Worm (Caenorhabditis elegans) whole organism, late embryonic: Measurements from ENCODE around the gene Y22F5A.11.

ENCODE experiments used
- C08G9.2 ChIP-seq: sonication (generic microtip); optimal IDR thresholded peaks from 2 replicates; lab custom pipeline; 2016; ENCODE audit warnings: mild to moderate bottlenecking, missing genetic modification characterization, moderate library complexity, missing compliant biosample characterization
- F13H6.1 ChIP-seq: sonication (generic microtip); optimal IDR thresholded peaks from 2 replicates; lab custom pipeline; 2016; ENCODE audit warnings: missing genetic modification characterization, missing compliant biosample characterization
- T23F11.4 ChIP-seq: fragments of 200-800 bp; sonication (Bioruptor generic); optimal IDR thresholded peaks from 2 replicates; lab custom pipeline; 2018; ENCODE audit warnings: mild to moderate bottlenecking, missing genetic modification characterization, missing compliant biosample characterization
- Y22D7AL.16 ChIP-seq: sonication (generic microtip); optimal IDR thresholded peaks from 2 replicates; lab custom pipeline; 2016; ENCODE audit warnings: missing genetic modification characterization, missing compliant biosample characterization
- ahr-1 ChIP-seq: sonication (generic microtip); optimal IDR thresholded peaks from 2 replicates; lab custom pipeline; 2016; ENCODE audit warnings: missing genetic modification characterization, missing compliant biosample characterization
- ceh-14 ChIP-seq: sonication (generic microtip); optimal IDR thresholded peaks from 2 replicates; lab custom pipeline; 2016; ENCODE audit warnings: missing genotype, missing genetic modification characterization, missing compliant biosample characterization
- ceh-18 ChIP-seq: sonication (generic microtip); optimal IDR thresholded peaks from 2 replicates; lab custom pipeline; 2016; ENCODE audit warnings: missing genetic modification characterization, missing compliant biosample characterization
- ceh-19 ChIP-seq: fragments of 200-800 bp; sonication (Bioruptor generic); optimal IDR thresholded peaks from 2 replicates; lab custom pipeline; 2018; ENCODE audit warnings: mild to moderate bottlenecking, missing genetic modification characterization, missing compliant biosample characterization
- ceh-2 ChIP-seq: sonication (generic microtip); optimal IDR thresholded peaks from 2 replicates; lab custom pipeline; 2016; ENCODE audit warnings: missing genotype, missing genetic modification characterization, missing compliant biosample characterization
- ceh-30 ChIP-seq: fragments of 150-350 bp; optimal IDR thresholded peaks from 2 replicates; lab custom pipeline; 2014; ENCODE audit warnings: missing biosample characterization, missing genetic modification characterization
- ceh-31 ChIP-seq: sonication (generic microtip); optimal IDR thresholded peaks from 2 replicates; lab custom pipeline; 2016; ENCODE audit warnings: missing genetic modification characterization, missing compliant biosample characterization
- che-1 ChIP-seq: sonication (generic microtip); optimal IDR thresholded peaks from 2 replicates; lab custom pipeline; 2016; ENCODE audit warnings: mild to moderate bottlenecking, missing genetic modification characterization, missing compliant biosample characterization
- dve-1 ChIP-seq: sonication (generic microtip); optimal IDR thresholded peaks from 2 replicates; lab custom pipeline; 2017; ENCODE audit warnings: antibody characterized with exemption, mild to moderate bottlenecking, missing genetic modification characterization, missing compliant biosample characterization
- elt-4 ChIP-seq: sonication (generic microtip); optimal IDR thresholded peaks from 2 replicates; lab custom pipeline; 2016; ENCODE audit warnings: missing genetic modification characterization, missing compliant biosample characterization
- ets-4 ChIP-seq: sonication (generic microtip); optimal IDR thresholded peaks from 2 replicates; lab custom pipeline; 2016; ENCODE audit warnings: missing genetic modification characterization, missing compliant biosample characterization
- eyg-1 ChIP-seq: sonication (generic microtip); optimal IDR thresholded peaks from 2 replicates; lab custom pipeline; 2016; ENCODE audit warnings: missing genotype, missing genetic modification characterization, missing compliant biosample characterization
- hlh-13 ChIP-seq: fragments of 200-800 bp; sonication (Bioruptor generic); optimal IDR thresholded peaks from 2 replicates; lab custom pipeline; 2018; ENCODE audit warnings: mild to moderate bottlenecking, missing genetic modification characterization, missing compliant biosample characterization
- hlh-15 ChIP-seq: sonication (generic microtip); optimal IDR thresholded peaks from 2 replicates; lab custom pipeline; 2016; ENCODE audit warnings: missing genetic modification characterization, missing compliant biosample characterization
- hlh-30 ChIP-seq: sonication (generic microtip); optimal IDR thresholded peaks from 2 replicates; lab custom pipeline; 2017; ENCODE audit warnings: antibody characterized with exemption, missing genetic modification characterization, missing compliant biosample characterization; ENCODE audit not compliant: insufficient read depth
- lim-6 ChIP-seq: sonication (generic microtip); optimal IDR thresholded peaks from 2 replicates; lab custom pipeline; 2016; ENCODE audit warnings: missing genetic modification characterization, missing compliant biosample characterization
- lin-11 ChIP-seq: fragments of 200-800 bp; sonication (Bioruptor generic); optimal IDR thresholded peaks from 2 replicates; lab custom pipeline; 2018; ENCODE audit warnings: mild to moderate bottlenecking, missing genetic modification characterization, missing compliant biosample characterization
- madf-2 ChIP-seq: sonication (generic microtip); optimal IDR thresholded peaks from 2 replicates; lab custom pipeline; 2017; ENCODE audit warnings: missing genetic modification characterization, missing compliant biosample characterization
- mec-3 ChIP-seq: sonication (generic microtip); optimal IDR thresholded peaks from 2 replicates; lab custom pipeline; 2016; ENCODE audit warnings: borderline replicate concordance, missing genetic modification characterization, missing compliant biosample characterization
- nhr-232 ChIP-seq: sonication (generic microtip); optimal IDR thresholded peaks from 2 replicates; lab custom pipeline; 2016; ENCODE audit warnings: missing genetic modification characterization, missing compliant biosample characterization
- npax-4 ChIP-seq: sonication (generic microtip); optimal IDR thresholded peaks from 2 replicates; lab custom pipeline; 2016; ENCODE audit warnings: missing genetic modification characterization, missing compliant biosample characterization
- pha-4 ChIP-seq: fragments of 150-350 bp; optimal IDR thresholded peaks from 2 replicates; lab custom pipeline; 2018; ENCODE audit warnings: missing biosample characterization, missing genetic modification reagents, missing genetic modification characterization
- rnt-1 ChIP-seq: sonication (generic microtip); optimal IDR thresholded peaks from 2 replicates; lab custom pipeline; 2016; ENCODE audit warnings: missing genetic modification characterization, missing compliant biosample characterization
- sdc-2 ChIP-seq: sonication (generic microtip); optimal IDR thresholded peaks from 2 replicates; lab custom pipeline; 2016; ENCODE audit warnings: missing genotype, missing genetic modification characterization, missing compliant biosample characterization
- sox-2 ChIP-seq: fragments of 200-800 bp; sonication (Bioruptor generic); IDR thresholded peaks from 2 replicates; pipeline ENCODE4 v1.3.6; 2022; ENCODE audit warnings: missing genetic modification reagents, missing genetic modification characterization, missing compliant biosample characterization
- syd-9 ChIP-seq: sonication (generic microtip); optimal IDR thresholded peaks from 2 replicates; lab custom pipeline; 2016; ENCODE audit warnings: mild to moderate bottlenecking, missing genetic modification characterization, moderate library complexity, missing compliant biosample characterization
- tbx-2 ChIP-seq: sonication (generic microtip); optimal IDR thresholded peaks from 2 replicates; lab custom pipeline; 2016; ENCODE audit warnings: missing genetic modification characterization, missing compliant biosample characterization
- tbx-7 ChIP-seq: sonication (generic microtip); optimal IDR thresholded peaks from 2 replicates; lab custom pipeline; 2016; ENCODE audit warnings: missing genotype, missing genetic modification characterization, missing compliant biosample characterization
- unc-42 ChIP-seq: sonication (generic microtip); optimal IDR thresholded peaks from 2 replicates; lab custom pipeline; 2016; ENCODE audit warnings: missing genotype, missing genetic modification characterization, missing compliant biosample characterization
- zip-5 ChIP-seq: sonication (generic microtip); optimal IDR thresholded peaks from 2 replicates; lab custom pipeline; 2016; ENCODE audit warnings: missing genetic modification characterization, missing compliant biosample characterization
- ztf-16 ChIP-seq: sonication (generic microtip); optimal IDR thresholded peaks from 2 replicates; lab custom pipeline; 2017; ENCODE audit warnings: missing genetic modification characterization, missing compliant biosample characterization

Gene Y22F5A.11

DNA sequence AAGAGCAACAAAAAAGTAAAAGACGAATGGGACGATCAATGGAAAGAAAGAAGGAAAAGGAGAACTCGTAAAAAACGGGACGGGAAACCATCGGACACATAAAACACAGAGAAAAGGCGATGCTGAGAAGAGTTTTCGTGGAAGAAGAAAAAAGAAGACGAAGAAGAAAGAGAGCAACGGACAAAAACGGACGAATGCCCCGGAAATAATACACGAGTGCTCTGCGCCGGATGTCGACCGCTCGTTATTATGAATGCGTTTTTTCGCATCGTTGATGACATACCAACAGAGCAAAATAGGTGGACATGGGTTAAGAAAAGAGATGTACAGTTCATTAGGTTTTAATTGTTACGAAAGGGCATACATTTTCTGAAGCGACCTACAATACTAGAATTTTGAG lies at the start of gene Y22F5A.11:
Y22F5A.11 (minus strand) TSS at position 28 of the 400 bp plus-strand sequence.
- no peak for TF ChIP-seq F13H6.1 (tag; lab: Kevin White, UChicago)
- TF ChIP-seq unc-42 (tag; lab: Kevin White, UChicago) = peak; percentile 0

ce11 chrV:10323537-10323936 lies 48.1 kb upstream of the Y22F5A.11 start:
- TF ChIP-seq ztf-16 = no peak

ce11 chrV:10320101-10320761 lies 44.8 kb upstream of the Y22F5A.11 start, which contains the start of the genes gna-1 and B0024.13:
gna-1 (minus strand) TSS chrV:10320151.
B0024.13 (plus strand) TSS chrV:10320711.
- TF ChIP-seq tbx-7 (tag; lab: Kevin White, UChicago) = peak; percentile 60
- no peak for TF ChIP-seq ceh-14
- TF ChIP-seq unc-42 (tag; lab: Kevin White, UChicago) = peak; percentile 54
- no peak for TF ChIP-seq ceh-19
- TF ChIP-seq madf-2 = no peak
- peak; percentile 22 for TF ChIP-seq ets-4 (tag; lab: Kevin White, UChicago)
- TF ChIP-seq zip-5 = peak; percentile 66
- TF ChIP-seq sox-2 = no peak
- TF ChIP-seq tbx-2 (tag; lab: Kevin White, UChicago) = peak; percentile 63
- no peak for TF ChIP-seq sdc-2 (tag; lab: Kevin White, UChicago)
- no peak for TF ChIP-seq mec-3 (tag; lab: Kevin White, UChicago)
- TF ChIP-seq rnt-1 (tag; lab: Kevin White, UChicago) = no peak
- TF ChIP-seq lim-6 (tag; lab: Kevin White, UChicago) = peak; percentile 2
- TF ChIP-seq hlh-13 = no peak
- no peak for TF ChIP-seq F13H6.1 (tag; lab: Kevin White, UChicago)
- TF ChIP-seq ceh-31 (tag; lab: Kevin White, UChicago) = peak; percentile 89
- no peak for TF ChIP-seq T23F11.4
- TF ChIP-seq hlh-15 (tag; lab: Kevin White, UChicago) = no peak
- TF ChIP-seq lin-11 = no peak
- peak; percentile 76 for TF ChIP-seq ceh-2 (tag; lab: Kevin White, UChicago)
- TF ChIP-seq ahr-1 (tag; lab: Kevin White, UChicago) = no peak
- TF ChIP-seq hlh-30 (tag; lab: Kevin White, UChicago) = no peak
- no peak for TF ChIP-seq ceh-30 (tag; lab: Kevin White, UChicago)
- no peak for TF ChIP-seq dve-1 (tag; lab: Kevin White, UChicago)
- TF ChIP-seq Y22D7AL.16 (tag; lab: Kevin White, UChicago) = no peak
- TF ChIP-seq npax-4 (tag; lab: Kevin White, UChicago) = no peak
- no peak for TF ChIP-seq nhr-232 (tag; lab: Kevin White, UChicago)
- peak; percentile 82 for TF ChIP-seq C08G9.2 (tag; lab: Kevin White, UChicago)
- no peak for TF ChIP-seq eyg-1 (tag; lab: Kevin White, UChicago)
- TF ChIP-seq ztf-16 = no peak
- no peak for TF ChIP-seq elt-4
- TF ChIP-seq che-1 (tag; lab: Kevin White, UChicago) = no peak
- no peak for TF ChIP-seq syd-9 (tag; lab: Kevin White, UChicago)
- TF ChIP-seq, all 69 proteins: peak for 9

DNA sequence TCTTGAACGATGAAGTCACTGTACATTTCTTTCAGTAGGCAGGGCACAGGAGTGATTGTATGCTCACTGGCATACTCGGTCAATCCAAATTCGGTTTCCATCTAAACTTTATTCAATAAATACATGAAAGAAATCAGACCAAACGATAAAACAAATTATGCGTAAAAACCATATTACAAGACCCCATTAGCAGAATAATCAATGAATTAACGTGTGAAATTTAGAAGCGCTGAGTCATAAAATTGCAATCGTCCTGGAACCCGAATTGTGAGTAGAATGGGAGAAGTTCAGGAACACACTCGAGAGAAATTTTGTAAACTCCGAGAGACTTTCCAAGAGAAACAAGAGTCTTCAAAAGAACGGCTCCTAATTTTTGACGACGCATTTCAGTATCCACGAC lies 44.0 kb upstream of the Y22F5A.11 start, which contains the start of gene B0024.11:
B0024.11 (minus strand) TSS at position 101 of the 400 bp plus-strand sequence.
- TF ChIP-seq F13H6.1 (tag; lab: Kevin White, UChicago) = no peak
- no peak for TF ChIP-seq ceh-18 (tag; lab: Kevin White, UChicago)
- TF ChIP-seq Y22D7AL.16 (tag; lab: Kevin White, UChicago) = no peak
- no peak for TF ChIP-seq syd-9 (tag; lab: Kevin White, UChicago)
- TF ChIP-seq pha-4 (tag; lab: Kevin White, UChicago) = no peak
